Worm (Caenorhabditis elegans): ENCODE data around the gene scav-4.

DNA sequence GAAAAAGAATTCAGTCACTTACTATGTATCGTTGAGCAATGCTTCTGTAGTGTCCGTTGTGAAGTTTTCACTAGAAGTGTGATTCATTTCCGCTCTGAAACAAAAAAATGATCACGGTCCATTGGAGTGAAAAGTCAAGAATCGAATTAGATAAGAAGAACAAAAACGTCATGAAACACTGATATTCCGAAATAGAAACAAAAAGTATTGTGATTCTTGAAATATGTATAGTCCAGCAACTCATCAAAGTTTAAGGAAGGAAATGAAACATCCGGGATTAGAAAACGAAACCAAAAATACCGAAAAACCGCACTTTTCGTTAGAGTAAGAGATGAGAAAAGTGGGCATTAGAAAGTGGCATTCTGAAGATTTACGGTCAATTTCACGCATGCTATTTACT is 51.0 kb downstream of the scav-4 start, which contains the start of gene npr-10:
- no peak for TF ChIP-seq pha-4 (tag; optimal IDR thresholded peaks at IDR 0.05)
- no peak for TF ChIP-seq hlh-26 (GFP tag; conservative IDR thresholded peaks at IDR 0.05)
- TF ChIP-seq snpc-3.4 (tag; optimal IDR thresholded peaks at IDR 0.05) = no peak
- no peak for TF ChIP-seq ets-4 (GFP tag; optimal IDR thresholded peaks at IDR 0.05)
- no peak for TF ChIP-seq cebp-1 (GFP tag; IDR thresholded peaks at IDR 0.05)
- no peak for TF ChIP-seq cebp-1 (tag; optimal IDR thresholded peaks at IDR 0.05)
- no peak for TF ChIP-seq T26A5.8 (tag; optimal IDR thresholded peaks at IDR 0.05)
- TF ChIP-seq ceh-79 (tag; optimal IDR thresholded peaks at IDR 0.05) = no peak
- TF ChIP-seq snpc-4 (GFP tag; optimal IDR thresholded peaks at IDR 0.05) = no peak
- no peak for TF ChIP-seq snpc-4 (tag; optimal IDR thresholded peaks at IDR 0.05)

All from whole organism, young adult.